Fruit fly (Drosophila melanogaster) whole organism, embryonic: ENCODE results near the gene CG13024.

Source experiments
- Asciz ChIP-seq: fragments of 200-800 bp; sonication (Bioruptor generic); optimal IDR thresholded peaks from 2 replicates; lab custom pipeline; 2017; ENCODE audit warnings: missing biosample characterization, mild to moderate bottlenecking, missing genetic modification characterization, missing genetic modification reagents
- C15 ChIP-seq: fragments of 200-800 bp; sonication (Bioruptor generic); IDR thresholded peaks from 3 replicates; pipeline ENCODE4 v1.3.6; 2022; ENCODE audit warnings: missing biosample characterization, missing genetic modification characterization
- CG12155 ChIP-seq: fragments of 200-800 bp; sonication (Bioruptor generic); optimal IDR thresholded peaks from 3 replicates; lab custom pipeline; 2016; ENCODE audit warnings: missing biosample characterization, missing genetic modification characterization
- CG13424 ChIP-seq: fragments of 200-800 bp; sonication (Bioruptor generic); optimal IDR thresholded peaks from 2 replicates; lab custom pipeline; 2019; ENCODE audit warnings: missing biosample characterization, mild to moderate bottlenecking, missing genetic modification characterization, moderate library complexity
- CG13894 ChIP-seq: fragments of 200-800 bp; sonication (Bioruptor generic); optimal IDR thresholded peaks from 3 replicates; lab custom pipeline; 2018; ENCODE audit warnings: missing biosample characterization, mild to moderate bottlenecking, missing genetic modification characterization, moderate library complexity
- CG15479 ChIP-seq: fragments of 200-800 bp; sonication (Bioruptor generic); optimal IDR thresholded peaks from 3 replicates; lab custom pipeline; 2019; ENCODE audit warnings: missing biosample characterization, mild to moderate bottlenecking, missing genetic modification characterization, moderate library complexity
- CG16779 ChIP-seq: fragments of 200-800 bp; sonication (Bioruptor generic); IDR thresholded peaks from 2 replicates; pipeline ENCODE4 v1.3.6; 2022; ENCODE audit warnings: missing biosample characterization, missing genetic modification characterization
- CG16815 ChIP-seq: fragments of 200-800 bp; sonication (Bioruptor generic); optimal IDR thresholded peaks from 3 replicates; lab custom pipeline; 2017; ENCODE audit warnings: missing biosample characterization, mild to moderate bottlenecking, missing genetic modification characterization
- CG17328 ChIP-seq: fragments of 200-800 bp; sonication (Bioruptor generic); IDR thresholded peaks from 2 replicates; pipeline ENCODE4 v1.3.6; 2022; ENCODE audit warnings: missing biosample characterization, missing genetic modification characterization
- CG18476 ChIP-seq: fragments of 200-800 bp; sonication (Bioruptor generic); optimal IDR thresholded peaks from 2 replicates; lab custom pipeline; 2016; ENCODE audit warnings: missing biosample characterization, mild to moderate bottlenecking, missing genetic modification characterization
- CG2202 ChIP-seq: fragments of 200-800 bp; sonication (Bioruptor generic); optimal IDR thresholded peaks from 2 replicates; lab custom pipeline; 2018; ENCODE audit warnings: missing biosample characterization, mild to moderate bottlenecking, missing genetic modification characterization
- CG2678 ChIP-seq: fragments of 200-800 bp; sonication (Bioruptor generic); optimal IDR thresholded peaks from 3 replicates; lab custom pipeline; 2019; ENCODE audit warnings: missing biosample characterization, mild to moderate bottlenecking, missing genetic modification characterization, moderate library complexity
- CG7357 ChIP-seq: fragments of 200-800 bp; sonication (Bioruptor generic); IDR thresholded peaks from 3 replicates; pipeline ENCODE4 v1.3.6; 2022; ENCODE audit warnings: missing biosample characterization, missing genetic modification characterization
- CG8089 ChIP-seq: fragments of 200-800 bp; sonication (Bioruptor generic); optimal IDR thresholded peaks from 3 replicates; lab custom pipeline; 2016; ENCODE audit warnings: missing biosample characterization, missing genetic modification characterization
- CG9727 ChIP-seq: fragments of 200-800 bp; sonication (Bioruptor generic); optimal IDR thresholded peaks from 3 replicates; lab custom pipeline; 2017; ENCODE audit warnings: missing biosample characterization, mild to moderate bottlenecking, missing genetic modification characterization
- CG9797 ChIP-seq: fragments of 200-800 bp; sonication (Bioruptor generic); optimal IDR thresholded peaks from 3 replicates; lab custom pipeline; 2018; ENCODE audit warnings: missing biosample characterization, mild to moderate bottlenecking, missing genetic modification characterization
- CG9817 ChIP-seq: fragments of 200-800 bp; sonication (Bioruptor generic); optimal IDR thresholded peaks from 2 replicates; lab custom pipeline; 2018; ENCODE audit warnings: missing biosample characterization, mild to moderate bottlenecking, missing genetic modification characterization, moderate library complexity
- CrebB ChIP-seq: fragments of 200-800 bp; sonication (Bioruptor generic); optimal IDR thresholded peaks from 3 replicates; lab custom pipeline; 2018; ENCODE audit warnings: missing biosample characterization, mild to moderate bottlenecking, missing genetic modification characterization
- Drgx ChIP-seq: fragments of 200-800 bp; sonication (Bioruptor generic); IDR thresholded peaks from 2 replicates; pipeline ENCODE4 v1.3.6; 2022; ENCODE audit warnings: missing biosample characterization, missing genetic modification characterization
- E2f1 ChIP-seq: fragments of 200-800 bp; sonication (Bioruptor generic); IDR thresholded peaks from 2 replicates; pipeline ENCODE4 v1.3.6; 2022; ENCODE audit warnings: missing biosample characterization, missing genetic modification characterization
- E2f2 ChIP-seq: fragments of 200-800 bp; sonication (Bioruptor generic); IDR thresholded peaks from 2 replicates; pipeline ENCODE4 v1.3.6; 2022; ENCODE audit warnings: missing biosample characterization, missing genetic modification characterization
- HLH54F ChIP-seq: fragments of 200-800 bp; sonication (Bioruptor generic); optimal IDR thresholded peaks from 3 replicates; lab custom pipeline; 2016; ENCODE audit warnings: missing biosample characterization, missing genetic modification characterization
- Hr39 ChIP-seq: fragments of >200 bp; optimal IDR thresholded peaks from 2 replicates; lab custom pipeline; 2017
- Kr ChIP-seq: fragments of 200-800 bp; sonication (Bioruptor generic); optimal IDR thresholded peaks from 2 replicates; lab custom pipeline; 2017; ENCODE audit warnings: missing biosample characterization, mild to moderate bottlenecking, missing genetic modification characterization
- Med ChIP-seq: fragments of 200-800 bp; sonication (Bioruptor generic); peaks from one replicate; lab custom pipeline; 2016; ENCODE audit warnings: missing biosample characterization, missing genetic modification characterization, mild to moderate bottlenecking, inconsistent platforms, moderate library complexity
- Meics ChIP-seq: fragments of 200-800 bp; sonication (Bioruptor generic); optimal IDR thresholded peaks from 2 replicates; lab custom pipeline; 2017; ENCODE audit warnings: missing biosample characterization, mild to moderate bottlenecking, missing genetic modification characterization
- NC2β ChIP-seq: fragments of 200-800 bp; sonication (Bioruptor generic); optimal IDR thresholded peaks from 2 replicates; lab custom pipeline; 2016; ENCODE audit warnings: missing biosample characterization, missing genetic modification characterization
- Oaz ChIP-seq: fragments of 200-800 bp; sonication (Bioruptor generic); IDR thresholded peaks from 2 replicates; pipeline ENCODE4 v1.3.6; 2022; ENCODE audit warnings: missing biosample characterization, missing genetic modification characterization
- Rfx ChIP-seq: fragments of 200-800 bp; sonication (Bioruptor generic); IDR thresholded peaks from 2 replicates; pipeline ENCODE4 v1.3.6; 2022; ENCODE audit warnings: missing biosample characterization, missing genetic modification characterization
- Stat92E ChIP-seq, 3 experiments: fragments of >200 bp in 2 of 3; fragments of 200-800 bp in 1 of 3; sonication (Bioruptor generic) in 1 of 3; optimal IDR thresholded peaks; 2 replicates each; lab custom pipeline; 2017 to 2019; ENCODE audit warnings: missing biosample characterization in 3 of 3, missing genetic modification characterization in 3 of 3, mild to moderate bottlenecking in 1 of 3, moderate library complexity in 1 of 3
- Xrp1 ChIP-seq: fragments of 200-800 bp; sonication (Bioruptor generic); IDR thresholded peaks from 2 replicates; pipeline ENCODE4 v1.3.6; 2022; ENCODE audit warnings: missing biosample characterization, missing genetic modification characterization
- amos ChIP-seq: fragments of 200-800 bp; sonication (Bioruptor generic); IDR thresholded peaks from 2 replicates; pipeline ENCODE4 v1.3.6; 2022; ENCODE audit warnings: missing biosample characterization, missing genetic modification characterization; ENCODE audit not compliant: partially characterized antibody
- ap ChIP-seq: fragments of 200-800 bp; sonication (Bioruptor generic); IDR thresholded peaks from 2 replicates; pipeline ENCODE4 v1.3.6; 2022; ENCODE audit warnings: missing biosample characterization, missing genetic modification characterization
- crp ChIP-seq, 2 experiments: fragments of 200-800 bp; sonication (Bioruptor generic); optimal IDR thresholded peaks; 2 replicates in 1 of 2; 3 replicates in 1 of 2; lab custom pipeline; 2017; ENCODE audit warnings: missing biosample characterization in 2 of 2, missing genetic modification characterization in 2 of 2, mild to moderate bottlenecking in 1 of 2, moderate library complexity in 1 of 2
- fd3F ChIP-seq: fragments of 200-800 bp; sonication (Bioruptor generic); optimal IDR thresholded peaks from 2 replicates; lab custom pipeline; 2018; ENCODE audit warnings: missing biosample characterization, mild to moderate bottlenecking, missing genetic modification characterization, moderate library complexity
- fd96Cb ChIP-seq: fragments of 200-800 bp; sonication (Bioruptor generic); optimal IDR thresholded peaks from 2 replicates; lab custom pipeline; 2018; ENCODE audit warnings: missing biosample characterization, mild to moderate bottlenecking, missing genetic modification characterization, moderate library complexity
- gce ChIP-seq: fragments of 200-800 bp; sonication (Bioruptor generic); IDR thresholded peaks from 3 replicates; pipeline ENCODE4 v1.3.6; 2022; ENCODE audit warnings: missing biosample characterization, missing genetic modification characterization
- lmd ChIP-seq: fragments of 200-800 bp; sonication (Bioruptor generic); IDR thresholded peaks from 2 replicates; pipeline ENCODE4 v1.3.6; 2022; ENCODE audit warnings: missing biosample characterization, missing genetic modification characterization
- luna ChIP-seq: fragments of 200-800 bp; sonication (Bioruptor generic); optimal IDR thresholded peaks from 2 replicates; lab custom pipeline; 2016; ENCODE audit warnings: missing biosample characterization, missing genetic modification characterization
- nerfin-2 ChIP-seq: fragments of 200-800 bp; sonication (Bioruptor generic); IDR thresholded peaks from 2 replicates; pipeline ENCODE4 v1.3.6; 2022; ENCODE audit warnings: missing biosample characterization, missing genetic modification characterization; ENCODE audit not compliant: partially characterized antibody
- nom ChIP-seq: fragments of 200-800 bp; sonication (Bioruptor generic); optimal IDR thresholded peaks from 2 replicates; lab custom pipeline; 2017; ENCODE audit warnings: missing biosample characterization, missing genetic modification characterization, mild to moderate bottlenecking, moderate library complexity, missing genetic modification reagents
- odd ChIP-seq: fragments of 200-800 bp; sonication (Bioruptor generic); optimal IDR thresholded peaks from 2 replicates; lab custom pipeline; 2017; ENCODE audit warnings: missing biosample characterization, mild to moderate bottlenecking, missing genetic modification characterization
- otp ChIP-seq: fragments of 200-800 bp; sonication (Bioruptor generic); IDR thresholded peaks from 3 replicates; pipeline ENCODE4, ENCODE4 v1.3.6; 2022; ENCODE audit warnings: missing biosample characterization, missing genetic modification characterization
- peb ChIP-seq: fragments of 200-800 bp; sonication (Bioruptor generic); IDR thresholded peaks from 2 replicates; pipeline ENCODE4 v1.3.6; 2022; ENCODE audit warnings: missing biosample characterization, missing genetic modification characterization
- pfk ChIP-seq: fragments of 200-800 bp; sonication (Bioruptor generic); optimal IDR thresholded peaks from 2 replicates; lab custom pipeline; 2018; ENCODE audit warnings: missing biosample characterization, mild to moderate bottlenecking, missing genetic modification characterization, moderate library complexity
- sd ChIP-seq: fragments of 200-800 bp; sonication (Bioruptor generic); optimal IDR thresholded peaks from 3 replicates; lab custom pipeline; 2018; ENCODE audit warnings: missing biosample characterization, mild to moderate bottlenecking, missing genetic modification characterization, moderate library complexity
- sr ChIP-seq: fragments of 200-800 bp; sonication (Bioruptor generic); IDR thresholded peaks from 3 replicates; pipeline ENCODE4 v1.3.6; 2022; ENCODE audit warnings: missing biosample characterization, missing genetic modification characterization
- tgo ChIP-seq: fragments of 200-800 bp; sonication (Bioruptor generic); IDR thresholded peaks from 3 replicates; pipeline ENCODE4 v1.3.6; 2022; ENCODE audit warnings: missing biosample characterization, missing genetic modification characterization
- ttk ChIP-seq: fragments of 200-800 bp; sonication (Bioruptor generic); IDR thresholded peaks from 2 replicates; pipeline ENCODE4 v2.1.2; 2022; ENCODE audit warnings: missing biosample characterization, missing genetic modification characterization
- twi ChIP-seq: fragments of 200-800 bp; optimal IDR thresholded peaks from 2 replicates; lab custom pipeline; 2019; ENCODE audit warnings: missing biosample characterization, mild to moderate bottlenecking, missing genetic modification characterization, moderate library complexity
- z ChIP-seq: fragments of 200-800 bp; sonication (Bioruptor generic); IDR thresholded peaks from 3 replicates; pipeline ENCODE4 v1.3.6; 2022; ENCODE audit warnings: missing biosample characterization, missing genetic modification characterization

CG13024 gene

DNA sequence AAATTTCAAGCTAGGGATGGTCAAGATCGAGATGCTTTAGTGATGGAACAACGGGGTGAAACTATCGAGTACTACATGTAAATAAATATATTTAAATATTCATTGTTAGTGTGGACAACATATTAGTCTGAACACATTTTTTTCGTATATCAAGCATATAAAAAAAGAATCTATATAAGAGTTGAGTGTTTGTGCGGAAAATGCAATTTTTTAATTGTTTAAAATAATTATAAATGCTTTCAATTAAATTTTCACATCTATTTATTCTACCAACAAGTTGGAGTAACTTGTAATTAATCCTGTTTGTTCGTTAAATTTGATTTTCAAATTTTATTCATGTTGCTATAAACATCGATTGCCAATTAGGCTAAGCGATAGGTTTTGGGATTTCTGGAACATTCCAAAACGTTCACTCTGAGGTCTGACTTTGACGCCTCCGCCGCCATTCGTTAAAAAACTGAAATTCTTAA lies 49.1 kb downstream of the CG13024 start, which contains the start of the genes mus302 and CG9705 (continued):
- no peak for TF ChIP-seq C15
- TF ChIP-seq CG18476 (GFP tag; lab: Kevin White, UChicago), result peak; percentile 20
- TF ChIP-seq CG2678 (tag; lab: Kevin White, UChicago), result peak; percentile 69
- TF ChIP-seq Meics, result peak; percentile 44
- TF ChIP-seq CG16815 (GFP tag; lab: Kevin White, UChicago), result peak; percentile 49
- TF ChIP-seq CG16779 (GFP tag; lab: Robert Waterston, UW), result no peak
- TF ChIP-seq nerfin-2 (GFP tag; lab: Robert Waterston, UW), result no peak
- TF ChIP-seq luna (GFP tag; lab: Kevin White, UChicago), result no peak
- 0 out of 2 replicates have a peak, but pooled peaks have one; percentile 23 for TF ChIP-seq ttk (GFP tag; lab: Robert Waterston, UW)
- TF ChIP-seq E2f1 (GFP tag; lab: Robert Waterston, UW), result peak; percentile 14; the same call in 1 of the 2 replicates
- TF ChIP-seq tgo (GFP tag; lab: Robert Waterston, UW), result peak; percentile 59
- no peak for TF ChIP-seq CG17328 (GFP tag; lab: Robert Waterston, UW)
- TF ChIP-seq Xrp1, result peak; percentile 45; the same call in 1 of the 2 replicates
- TF ChIP-seq fd3F, result peak; percentile 22
- TF ChIP-seq lmd (GFP tag; lab: Robert Waterston, UW), result peak; percentile 26; the same call in 1 of the 2 replicates
- no peak for TF ChIP-seq CG2202
- no peak for TF ChIP-seq nom (GFP tag; lab: Kevin White, UChicago)
- TF ChIP-seq sd (tag; lab: Kevin White, UChicago), result peak; percentile 11
- no peak for TF ChIP-seq Drgx (GFP tag; lab: Robert Waterston, UW)
- no peak for TF ChIP-seq CG8089
- TF ChIP-seq CG15479 (GFP tag; lab: Kevin White, UChicago), result no peak
- no peak for TF ChIP-seq gce (GFP tag; lab: Robert Waterston, UW)
- peak; percentile 78 for TF ChIP-seq CG7357 (GFP tag; lab: Robert Waterston, UW)
- TF ChIP-seq CG9797 (GFP tag; lab: Kevin White, UChicago), result peak; percentile 60
- TF ChIP-seq peb (GFP tag; lab: Robert Waterston, UW), result no peak
- peak; percentile 80 for TF ChIP-seq Med (GFP tag; lab: Kevin White, UChicago)
- peak; percentile 14 for TF ChIP-seq twi (tag; lab: Kevin White, UChicago)
- TF ChIP-seq CG9727, result peak; percentile 44
- peak; percentile 56 for TF ChIP-seq CG9817 (tag; lab: Kevin White, UChicago)
- TF ChIP-seq CrebB (tag; lab: Kevin White, UChicago), result no peak
- peak; percentile 57; the same call in 1 of the 2 replicates for TF ChIP-seq E2f2
- TF ChIP-seq HLH54F, result no peak
- peak; percentile 33 for TF ChIP-seq CG12155
- TF ChIP-seq NC2β (GFP tag; lab: Kevin White, UChicago), result no peak
- no peak for TF ChIP-seq Asciz
- TF ChIP-seq otp (GFP tag; lab: Robert Waterston, UW), result no peak
- no peak for TF ChIP-seq pfk
- no peak for TF ChIP-seq odd (GFP tag; lab: Kevin White, UChicago)
- peak; percentile 62 for TF ChIP-seq CG13424 (tag; lab: Kevin White, UChicago)
- no peak for TF ChIP-seq Kr (GFP tag; lab: Kevin White, UChicago)
- TF ChIP-seq Stat92E (GFP tag; optimal IDR thresholded peaks at IDR 0.05; lab: Kevin White, UChicago), result no peak
- no peak for TF ChIP-seq ap
- TF ChIP-seq z, result no peak
- no peak for TF ChIP-seq CG13894 (tag; lab: Kevin White, UChicago)
- no peak for TF ChIP-seq Oaz (GFP tag; lab: Robert Waterston, UW)
- peak; percentile 68; the same call in 1 of the 2 replicates for TF ChIP-seq Rfx (GFP tag; lab: Robert Waterston, UW)
- TF ChIP-seq amos (GFP tag; lab: Robert Waterston, UW), result peak; percentile 56
- TF ChIP-seq fd96Cb (tag; lab: Kevin White, UChicago), result peak; percentile 0
- no peak for TF ChIP-seq Hr39 (lab: Kevin White, UChicago)
- TF ChIP-seq sr (GFP tag; lab: Robert Waterston, UW), result no peak
- no peak for TF ChIP-seq crp (GFP tag; optimal IDR thresholded peaks at IDR 0.05; lab: Kevin White, UChicago)
